Worm (Caenorhabditis elegans) whole organism, L2 larva: ENCODE results near the gene math-18.

Source experiments
- R02D3.7 ChIP-seq: fragments of 150-350 bp; optimal IDR thresholded peaks from 2 replicates; lab custom pipeline; 2014; ENCODE audit warnings: missing biosample characterization, missing genetic modification characterization
- Y55F3AM.14 ChIP-seq: fragments of 200-800 bp; sonication (Bioruptor generic); optimal IDR thresholded peaks from 2 replicates; lab custom pipeline; 2018; ENCODE audit warnings: mild to moderate bottlenecking, missing genetic modification characterization, missing compliant biosample characterization
- ZK546.5 ChIP-seq: sonication (generic microtip); optimal IDR thresholded peaks from 2 replicates; lab custom pipeline; 2017; ENCODE audit warnings: missing biosample characterization, missing genetic modification characterization
- alr-1 ChIP-seq: fragments of 150-350 bp; optimal IDR thresholded peaks from 2 replicates; lab custom pipeline; 2014; ENCODE audit warnings: missing biosample characterization, missing genetic modification characterization
- ama-1 ChIP-seq: fragments of 150-350 bp; optimal IDR thresholded peaks from 2 replicates; lab custom pipeline; 2018; ENCODE audit warnings: inconsistent platforms
- blmp-1 ChIP-seq: sonication (generic microtip); optimal IDR thresholded peaks from 2 replicates; lab custom pipeline; 2017; ENCODE audit warnings: missing genetic modification characterization, mild to moderate bottlenecking, missing compliant biosample characterization, antibody characterized with exemption, moderate library complexity; ENCODE audit not compliant: insufficient read depth
- ceh-16 ChIP-seq: fragments of 150-350 bp; optimal IDR thresholded peaks from 2 replicates; lab custom pipeline; 2014; ENCODE audit warnings: missing biosample characterization, missing genetic modification characterization
- dmd-4 ChIP-seq: sonication (generic microtip); optimal IDR thresholded peaks from 2 replicates; lab custom pipeline; 2017; ENCODE audit warnings: missing biosample characterization, missing genetic modification characterization
- egl-27 ChIP-seq: sonication (generic microtip); optimal IDR thresholded peaks from 3 replicates; lab custom pipeline; 2017; ENCODE audit warnings: missing biosample characterization, missing genetic modification reagents, missing genetic modification characterization
- fos-1 ChIP-seq: fragments of 150-350 bp; optimal IDR thresholded peaks from 2 replicates; lab custom pipeline; 2014; ENCODE audit warnings: missing biosample characterization, missing genetic modification characterization
- gmeb-1 ChIP-seq: fragments of 150-350 bp; optimal IDR thresholded peaks from 2 replicates; lab custom pipeline; 2014; ENCODE audit warnings: missing biosample characterization, missing genetic modification characterization
- lin-11 ChIP-seq: fragments of 150-350 bp; sonication (generic microtip); optimal IDR thresholded peaks from 2 replicates; lab custom pipeline; 2014; ENCODE audit warnings: missing biosample characterization, missing genetic modification characterization, inconsistent platforms, mixed read lengths
- lin-13 ChIP-seq: fragments of 150-350 bp; optimal IDR thresholded peaks from 2 replicates; lab custom pipeline; 2014; ENCODE audit warnings: missing biosample characterization, missing genetic modification reagents, missing genetic modification characterization
- lin-39 ChIP-seq: fragments of 150-350 bp; optimal IDR thresholded peaks from 2 replicates; lab custom pipeline; 2014; ENCODE audit warnings: missing biosample characterization, missing genetic modification reagents, missing genetic modification characterization
- mbf-1 ChIP-seq: sonication (generic microtip); optimal IDR thresholded peaks from 2 replicates; lab custom pipeline; 2017; ENCODE audit warnings: missing biosample characterization, missing genetic modification characterization
- nhr-11 ChIP-seq: fragments of 150-350 bp; optimal IDR thresholded peaks from 2 replicates; lab custom pipeline; 2014; ENCODE audit warnings: missing biosample characterization, missing genetic modification characterization
- nhr-129 ChIP-seq: fragments of 150-350 bp; optimal IDR thresholded peaks from 2 replicates; lab custom pipeline; 2014; ENCODE audit warnings: missing biosample characterization, missing genetic modification characterization
- nhr-21 ChIP-seq: fragments of 150-350 bp; optimal IDR thresholded peaks from 2 replicates; lab custom pipeline; 2014; ENCODE audit warnings: missing biosample characterization, missing genetic modification characterization
- nhr-23 ChIP-seq: fragments of 150-350 bp; optimal IDR thresholded peaks from 2 replicates; lab custom pipeline; 2014; ENCODE audit warnings: missing biosample characterization, missing genetic modification reagents, missing genetic modification characterization
- nhr-237 ChIP-seq: fragments of 150-350 bp; optimal IDR thresholded peaks from 2 replicates; lab custom pipeline; 2014; ENCODE audit warnings: missing biosample characterization, missing genetic modification characterization
- nhr-25 ChIP-seq: fragments of 150-350 bp; sonication (generic microtip); optimal IDR thresholded peaks from 3 replicates; lab custom pipeline; 2014; ENCODE audit warnings: missing biosample characterization, missing genetic modification characterization
- nhr-6 ChIP-seq: fragments of 150-350 bp; optimal IDR thresholded peaks from 2 replicates; lab custom pipeline; 2014; ENCODE audit warnings: missing biosample characterization, missing genetic modification characterization
- peb-1 ChIP-seq: fragments of 150-350 bp; optimal IDR thresholded peaks from 2 replicates; lab custom pipeline; 2014; ENCODE audit warnings: missing biosample characterization, missing genetic modification characterization
- sem-4 ChIP-seq: fragments of 150-350 bp; optimal IDR thresholded peaks from 2 replicates; lab custom pipeline; 2014; ENCODE audit warnings: missing biosample characterization, missing genetic modification reagents, missing genetic modification characterization
- skn-1 ChIP-seq: sonication (generic microtip); optimal IDR thresholded peaks from 2 replicates; lab custom pipeline; 2017; ENCODE audit warnings: missing biosample characterization, missing genetic modification characterization
- sma-3 ChIP-seq: sonication (generic microtip); optimal IDR thresholded peaks from 2 replicates; lab custom pipeline; 2016; ENCODE audit warnings: missing genetic modification reagents, missing genetic modification characterization, missing compliant biosample characterization
- unc-39 ChIP-seq: fragments of 150-350 bp; optimal IDR thresholded peaks from 2 replicates; lab custom pipeline; 2014; ENCODE audit warnings: missing biosample characterization, missing genetic modification characterization
- unc-55 ChIP-seq: fragments of 150-350 bp; sonication (generic microtip); optimal IDR thresholded peaks from 3 replicates; lab custom pipeline; 2014; ENCODE audit warnings: missing biosample characterization, missing genetic modification reagents, missing genetic modification characterization
- unc-62 ChIP-seq: fragments of 150-350 bp; optimal IDR thresholded peaks from 2 replicates; lab custom pipeline; 2014; ENCODE audit warnings: missing biosample characterization, missing genetic modification reagents, missing genetic modification characterization
- ztf-1 ChIP-seq: fragments of 200-800 bp; sonication (Bioruptor generic); conservative IDR thresholded peaks from 2 replicates; pipeline ENCODE4 v1.3.6; 2022; ENCODE audit warnings: missing genetic modification characterization, missing compliant biosample characterization
- ztf-11 ChIP-seq: sonication (generic microtip); optimal IDR thresholded peaks from 2 replicates; lab custom pipeline; 2017; ENCODE audit warnings: missing biosample characterization, missing genetic modification characterization
- ztf-4 ChIP-seq: fragments of 150-350 bp; optimal IDR thresholded peaks from 2 replicates; lab custom pipeline; 2014; ENCODE audit warnings: missing biosample characterization, missing genetic modification characterization

Gene math-18

DNA sequence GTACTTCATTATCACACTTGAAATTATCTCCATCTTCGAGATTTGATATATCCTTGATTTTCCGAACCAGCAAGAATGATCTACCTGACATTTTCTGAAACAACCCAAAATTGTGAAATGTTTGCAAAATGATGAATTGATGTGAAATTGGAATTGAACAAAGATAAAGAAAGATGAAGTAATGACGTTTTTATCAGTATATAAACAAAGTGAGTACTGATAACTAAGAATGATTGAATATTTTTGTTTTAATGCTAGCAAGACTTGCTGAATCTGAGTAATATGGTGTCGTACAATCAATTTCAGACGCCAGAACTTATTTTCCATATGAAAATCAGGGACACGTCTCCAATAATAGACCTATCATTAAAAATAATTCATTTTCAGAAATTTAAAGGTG, 31.7 kb upstream of the math-18 start, which contains the start of gene math-37:
math-37 (minus strand) TSS at position 101 of the 400 bp plus-strand sequence.
- TF ChIP-seq nhr-11 (tag; lab: Kevin White, UChicago) = no peak
- peak; percentile 48 for TF ChIP-seq fos-1 (tag; lab: Kevin White, UChicago)

DNA sequence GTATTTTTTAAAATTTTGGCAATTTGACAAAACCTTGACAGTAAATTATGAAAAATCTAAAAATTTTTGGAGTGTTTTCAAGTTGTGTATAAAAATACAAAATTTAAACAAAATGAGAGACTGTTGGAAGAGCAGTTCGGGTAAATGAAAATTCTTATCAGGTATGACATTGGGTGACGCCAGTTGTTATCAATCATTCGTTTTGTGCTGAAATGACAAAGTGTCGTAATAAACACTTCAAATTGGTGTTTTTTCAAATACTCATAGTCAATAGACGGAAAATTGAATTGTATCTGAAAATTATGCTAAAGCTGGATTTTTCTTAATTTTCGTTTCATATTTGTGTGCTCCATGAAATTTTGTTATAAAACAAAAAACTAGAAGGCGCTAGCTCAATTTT, 31.0 kb upstream of the math-18 start:
- no peak for TF ChIP-seq ztf-4 (tag; lab: Kevin White, UChicago)
- TF ChIP-seq fos-1 (tag; lab: Kevin White, UChicago) = peak; percentile 76

DNA sequence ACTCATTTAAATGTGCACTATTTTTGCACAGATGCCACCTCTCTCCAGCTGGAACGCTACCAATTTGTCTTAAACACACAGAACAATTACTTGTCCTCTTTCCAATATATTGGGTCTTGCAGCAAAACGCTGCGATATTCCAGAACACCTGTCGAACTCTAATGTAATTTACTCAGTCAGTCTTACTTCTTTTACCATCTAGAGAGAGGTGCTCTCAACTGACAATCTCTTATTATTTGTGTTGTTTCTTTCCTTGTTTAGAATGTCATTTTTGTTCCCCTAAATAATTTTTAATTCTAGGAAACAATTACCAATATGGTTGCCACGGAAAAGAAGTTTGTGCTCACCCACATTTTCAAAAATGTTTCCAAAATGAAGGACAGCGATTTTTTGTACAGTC, 23.0 kb upstream of the math-18 start, which contains the start of gene sdz-28:
sdz-28 (plus strand) TSS at position 301 of the 400 bp plus-strand sequence.
- no peak for TF ChIP-seq R02D3.7
- TF ChIP-seq lin-39 (tag; lab: Kevin White, UChicago) = no peak
- no peak for TF ChIP-seq ama-1 (lab: Kevin White, UChicago)

DNA sequence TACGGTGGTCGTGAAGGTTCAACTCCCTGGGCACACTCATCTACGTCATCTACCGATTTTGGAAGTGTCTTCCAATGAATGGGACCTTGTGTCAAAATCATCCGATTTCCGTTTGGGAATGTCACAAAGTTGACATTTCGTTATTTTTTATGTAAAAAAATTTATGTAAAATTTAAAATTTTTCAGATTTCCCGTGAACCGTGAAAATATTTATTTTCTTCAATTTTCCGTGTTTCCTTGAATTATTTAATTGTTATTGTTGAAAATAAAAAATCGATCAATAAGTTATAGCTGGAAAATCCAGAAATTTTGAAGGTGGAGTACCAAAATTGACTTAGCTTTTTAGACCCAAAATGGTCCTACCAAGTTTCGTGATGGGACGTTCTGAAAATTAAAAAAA, 18.2 kb upstream of the math-18 start, which contains the start of gene hpo-7:
hpo-7 (minus strand) TSS at position 101 of the 400 bp plus-strand sequence.
- no peak for TF ChIP-seq unc-55 (GFP tag; lab: Kevin White, UChicago)
- no peak for TF ChIP-seq skn-1 (tag; lab: Kevin White, UChicago)
- no peak for TF ChIP-seq nhr-25 (tag; lab: Kevin White, UChicago)
- no peak for TF ChIP-seq nhr-6 (tag; lab: Kevin White, UChicago)
- no peak for TF ChIP-seq lin-11 (tag; lab: Kevin White, UChicago)
- no peak for TF ChIP-seq nhr-129 (tag; lab: Kevin White, UChicago)
- no peak for TF ChIP-seq ztf-11 (tag; lab: Kevin White, UChicago)
- TF ChIP-seq ztf-4 (tag; lab: Kevin White, UChicago) = no peak
- no peak for TF ChIP-seq nhr-23 (tag; lab: Kevin White, UChicago)
- no peak for TF ChIP-seq unc-62
- TF ChIP-seq mbf-1 (tag; lab: Kevin White, UChicago) = no peak
- no peak for TF ChIP-seq lin-13
- TF ChIP-seq alr-1 (tag; lab: Kevin White, UChicago) = no peak
- no peak for TF ChIP-seq ztf-1 (GFP tag; lab: Robert Waterston, UW)
- no peak for TF ChIP-seq sem-4 (tag; lab: Kevin White, UChicago)
- no peak for TF ChIP-seq blmp-1 (tag; lab: Kevin White, UChicago)
- TF ChIP-seq, all 48 proteins: peak for 0

DNA sequence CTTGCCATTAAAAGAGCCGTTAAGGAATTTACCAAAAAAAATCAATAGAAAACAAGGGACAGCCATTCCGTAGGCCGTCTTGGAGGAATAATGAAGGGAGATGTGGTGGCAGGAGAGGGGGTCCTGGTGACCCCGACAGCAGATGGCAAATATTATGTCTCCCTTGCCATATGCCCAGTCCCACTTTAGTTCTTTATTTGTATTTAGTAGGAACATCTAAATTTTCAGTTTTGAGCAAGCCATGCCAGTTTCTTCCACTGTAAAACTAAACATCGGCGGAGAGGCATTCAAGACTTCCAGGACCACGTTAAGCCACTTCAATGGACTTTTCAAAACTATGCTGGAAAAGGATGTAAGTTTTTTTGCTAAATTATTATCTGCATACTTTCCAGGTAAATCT, 16.6 kb upstream of the math-18 start, which contains the start of gene C40A11.4:
C40A11.4 (plus strand) TSS at position 188 of the 400 bp plus-strand sequence.
- TF ChIP-seq unc-39 (tag; lab: Kevin White, UChicago) (no peak), ztf-11 (tag; lab: Kevin White, UChicago) (no peak), lin-39 (tag; lab: Kevin White, UChicago) (no peak), skn-1 (tag; lab: Kevin White, UChicago) (no peak), egl-27 (tag; lab: Kevin White, UChicago) (no peak), unc-62 (no peak), nhr-129 (tag; lab: Kevin White, UChicago) (no peak), fos-1 (tag; lab: Kevin White, UChicago) (no peak), Y55F3AM.14 (GFP tag; lab: Kevin White, UChicago) (no peak), nhr-6 (tag; lab: Kevin White, UChicago) (no peak), ceh-16 (tag; lab: Kevin White, UChicago) (no peak), nhr-237 (tag; lab: Kevin White, UChicago) (no peak), sma-3 (GFP tag; lab: Kevin White, UChicago) (no peak), ztf-1 (GFP tag; lab: Robert Waterston, UW) (no peak), dmd-4 (tag; lab: Kevin White, UChicago) (no peak), ZK546.5 (tag; lab: Kevin White, UChicago) (no peak), peb-1 (tag; lab: Kevin White, UChicago) (no peak), gmeb-1 (tag; lab: Kevin White, UChicago) (no peak), nhr-25 (tag; lab: Kevin White, UChicago) (no peak)

DNA sequence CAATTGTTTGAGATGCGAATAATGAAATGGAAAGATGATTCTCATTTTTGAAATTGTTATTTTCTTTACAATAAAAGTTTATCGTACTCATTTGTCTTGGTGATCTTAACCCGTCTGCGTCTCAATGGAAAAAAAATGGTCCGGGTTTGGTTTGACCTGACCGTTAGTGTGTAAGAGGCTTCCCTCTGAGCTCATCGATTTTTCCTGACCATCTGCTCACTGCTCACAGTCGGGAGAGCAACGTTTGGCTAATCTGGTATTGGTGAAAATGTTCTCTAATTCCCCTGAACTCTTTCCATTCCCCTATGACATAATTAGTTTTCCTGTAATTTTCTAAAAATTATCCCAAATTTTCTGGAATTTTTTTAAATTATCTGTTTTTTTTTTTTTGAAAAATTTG, 14.9 kb upstream of the math-18 start:
- no peak for TF ChIP-seq nhr-21 (tag; lab: Kevin White, UChicago)
- no peak for TF ChIP-seq nhr-237 (tag; lab: Kevin White, UChicago)
- TF ChIP-seq, all 48 proteins: peak for 0
